Worm (Caenorhabditis elegans) whole organism, early embryonic: ENCODE results near the gene E02A10.4.

ENCODE experiments used
- B0310.2 ChIP-seq: sonication (generic microtip); optimal IDR thresholded peaks from 2 replicates; lab custom pipeline; 2016; ENCODE audit warnings: mild to moderate bottlenecking, missing genetic modification characterization, missing compliant biosample characterization
- F13C5.2 ChIP-seq: sonication (generic microtip); optimal IDR thresholded peaks from 2 replicates; lab custom pipeline; 2017; ENCODE audit warnings: mild to moderate bottlenecking, missing genetic modification characterization, inconsistent platforms, missing compliant biosample characterization
- aly-1 ChIP-seq: sonication (generic microtip); optimal IDR thresholded peaks from 2 replicates; lab custom pipeline; 2016; ENCODE audit warnings: missing genetic modification characterization, missing compliant biosample characterization
- ama-1 ChIP-seq: fragments of 150-350 bp; optimal IDR thresholded peaks from 2 replicates; lab custom pipeline; 2014
- ceh-13 ChIP-seq: fragments of 200-800 bp; sonication (Bioruptor generic); optimal IDR thresholded peaks from 2 replicates; lab custom pipeline; 2018; ENCODE audit warnings: mild to moderate bottlenecking, missing genetic modification characterization, missing compliant biosample characterization
- ceh-36 ChIP-seq: sonication (generic microtip); optimal IDR thresholded peaks from 2 replicates; lab custom pipeline; 2016; ENCODE audit warnings: missing genetic modification characterization, inconsistent platforms, missing compliant biosample characterization
- ets-7 ChIP-seq: sonication (generic microtip); optimal IDR thresholded peaks from 2 replicates; lab custom pipeline; 2016; ENCODE audit warnings: missing genotype, missing genetic modification characterization, missing compliant biosample characterization
- flt-1 ChIP-seq: fragments of 200-800 bp; sonication (Bioruptor generic); IDR thresholded peaks from 2 replicates; pipeline ENCODE4 v1.3.6; 2022; ENCODE audit warnings: missing genetic modification characterization, missing compliant biosample characterization
- hmbx-1 ChIP-seq: sonication (generic microtip); optimal IDR thresholded peaks from 2 replicates; lab custom pipeline; 2016; ENCODE audit warnings: mild to moderate bottlenecking, missing genetic modification characterization, missing compliant biosample characterization
- hmg-4 ChIP-seq: fragments of 200-800 bp; sonication (Bioruptor generic); optimal IDR thresholded peaks from 2 replicates; lab custom pipeline; 2018; ENCODE audit warnings: mild to moderate bottlenecking, missing genetic modification characterization, missing compliant biosample characterization
- hnd-1 ChIP-seq: sonication (generic microtip); optimal IDR thresholded peaks from 2 replicates; lab custom pipeline; 2016; ENCODE audit warnings: missing genetic modification characterization, missing compliant biosample characterization
- pes-1 ChIP-seq: fragments of 200-800 bp; sonication (Bioruptor generic); IDR thresholded peaks from 2 replicates; pipeline ENCODE4 v1.3.6; 2022; ENCODE audit warnings: missing genetic modification reagents, missing genetic modification characterization, missing compliant biosample characterization
- scrt-1 ChIP-seq: fragments of 200-800 bp; sonication (Bioruptor generic); IDR thresholded peaks from 2 replicates; pipeline ENCODE4 v1.3.6; 2022; ENCODE audit warnings: missing genetic modification characterization, missing compliant biosample characterization
- sea-1 ChIP-seq: fragments of 200-800 bp; sonication (Bioruptor generic); conservative IDR thresholded peaks from 2 replicates; pipeline ENCODE4 v1.3.6; 2022; ENCODE audit warnings: missing genetic modification characterization, missing compliant biosample characterization
- tbx-11 ChIP-seq: fragments of 200-800 bp; sonication (Bioruptor generic); IDR thresholded peaks from 2 replicates; pipeline ENCODE4 v1.3.6; 2022; ENCODE audit warnings: missing genetic modification characterization, missing compliant biosample characterization
- tbx-37 ChIP-seq: fragments of 200-800 bp; sonication (Bioruptor generic); conservative IDR thresholded peaks from 2 replicates; pipeline ENCODE4 v1.3.6; 2022; ENCODE audit warnings: missing genetic modification reagents, missing genetic modification characterization, missing compliant biosample characterization
- tra-4 ChIP-seq: sonication (generic microtip); optimal IDR thresholded peaks from 2 replicates; lab custom pipeline; 2017; ENCODE audit warnings: missing genetic modification characterization, missing compliant biosample characterization

The E02A10.4 gene

ce11 chrV:12567850-12568249 is at the start of gene E02A10.4:
Gene E02A10.4 (minus strand): TSS chrV:12567950.
- TF ChIP-seq pes-1 (GFP tag; lab: Robert Waterston, UW) (no peak), B0310.2 (tag; lab: Kevin White, UChicago) (no peak), flt-1 (no peak), hnd-1 (tag; lab: Kevin White, UChicago) (no peak), F13C5.2 (no peak), aly-1 (tag; lab: Kevin White, UChicago) (no peak), hmg-4 (GFP tag; lab: Kevin White, UChicago) (no peak), tbx-37 (GFP tag; lab: Robert Waterston, UW) (no peak), ets-7 (tag; lab: Kevin White, UChicago) (no peak), ceh-13 (GFP tag; lab: Kevin White, UChicago) (no peak), tbx-11 (GFP tag; lab: Robert Waterston, UW) (no peak), ama-1 (lab: Kevin White, UChicago) (no peak), ceh-36 (tag; lab: Kevin White, UChicago) (no peak), hmbx-1 (tag; lab: Kevin White, UChicago) (no peak), scrt-1 (GFP tag; lab: Robert Waterston, UW) (no peak), tra-4 (no peak), sea-1 (GFP tag; lab: Robert Waterston, UW) (no peak)

- no peak for TF ChIP-seq F13C5.2
- TF ChIP-seq aly-1 (tag; lab: Kevin White, UChicago), result no peak
- TF ChIP-seq sea-1 (GFP tag; lab: Robert Waterston, UW), result no peak
- TF ChIP-seq hmbx-1 (tag; lab: Kevin White, UChicago), result no peak
- no peak for TF ChIP-seq hmg-4 (GFP tag; lab: Kevin White, UChicago)
- no peak for TF ChIP-seq ceh-36 (tag; lab: Kevin White, UChicago)
- no peak for TF ChIP-seq ets-7 (tag; lab: Kevin White, UChicago)
- no peak for TF ChIP-seq tra-4
- no peak for TF ChIP-seq hnd-1 (tag; lab: Kevin White, UChicago)
- no peak for TF ChIP-seq ama-1 (lab: Kevin White, UChicago)
- no peak for TF ChIP-seq flt-1
- no peak for TF ChIP-seq tbx-37 (GFP tag; lab: Robert Waterston, UW)
Measured at ce11 chrV:12612118-12612517, 44.4 kb upstream of the E02A10.4 start, which contains the start of gene cyc-2.2. Gene cyc-2.2 (minus strand): TSS chrV:12612218.

- TF ChIP-seq tra-4 (no peak), tbx-37 (GFP tag; lab: Robert Waterston, UW) (no peak), hmg-4 (GFP tag; lab: Kevin White, UChicago) (no peak), hmbx-1 (tag; lab: Kevin White, UChicago) (no peak), ceh-13 (GFP tag; lab: Kevin White, UChicago) (no peak), ama-1 (lab: Kevin White, UChicago) (no peak), F13C5.2 (no peak)
Measured at ce11 chrV:12611029-12611428, 43.3 kb upstream of the E02A10.4 start, which contains the start of gene cubn-1. Gene cubn-1 (plus strand): TSS chrV:12611329.

ce11 chrV:12609526-12609925 is 41.8 kb upstream of the E02A10.4 start, which contains the start of gene ZC116.1:
Gene ZC116.1 (plus strand): TSS chrV:12609826.
- no peak for TF ChIP-seq ama-1 (lab: Kevin White, UChicago)

ce11 chrV:12608857-12609256 is 41.1 kb upstream of the E02A10.4 start, which contains the start of gene ZC116.5:
Gene ZC116.5 (minus strand): TSS chrV:12608957.
- TF ChIP-seq hmg-4 (GFP tag; lab: Kevin White, UChicago), result no peak

ce11 chrV:12607113-12607512 is 39.4 kb upstream of the E02A10.4 start, which contains the start of gene erg-28:
Gene erg-28 (plus strand): TSS chrV:12607413.
- no peak for TF ChIP-seq ama-1 (lab: Kevin White, UChicago)
- TF ChIP-seq B0310.2 (tag; lab: Kevin White, UChicago), result no peak
- no peak for TF ChIP-seq flt-1
- TF ChIP-seq ceh-36 (tag; lab: Kevin White, UChicago), result no peak
- TF ChIP-seq tra-4, result no peak
- TF ChIP-seq ets-7 (tag; lab: Kevin White, UChicago), result no peak
- TF ChIP-seq tbx-37 (GFP tag; lab: Robert Waterston, UW), result no peak
- TF ChIP-seq hmbx-1 (tag; lab: Kevin White, UChicago), result no peak
- no peak for TF ChIP-seq hnd-1 (tag; lab: Kevin White, UChicago)
- no peak for TF ChIP-seq tbx-11 (GFP tag; lab: Robert Waterston, UW)

- no peak for TF ChIP-seq sea-1 (GFP tag; lab: Robert Waterston, UW)
- no peak for TF ChIP-seq ets-7 (tag; lab: Kevin White, UChicago)
- TF ChIP-seq flt-1, result no peak
- no peak for TF ChIP-seq hnd-1 (tag; lab: Kevin White, UChicago)
- TF ChIP-seq tra-4, result no peak
- TF ChIP-seq F13C5.2, result no peak
- TF ChIP-seq tbx-37 (GFP tag; lab: Robert Waterston, UW), result no peak
- TF ChIP-seq B0310.2 (tag; lab: Kevin White, UChicago), result no peak
- no peak for TF ChIP-seq aly-1 (tag; lab: Kevin White, UChicago)
Measured at ce11 chrV:12601835-12602234, 34.1 kb upstream of the E02A10.4 start.

- TF ChIP-seq tbx-11 (GFP tag; lab: Robert Waterston, UW) (no peak), F13C5.2 (no peak), hmbx-1 (tag; lab: Kevin White, UChicago) (no peak), tra-4 (no peak), scrt-1 (GFP tag; lab: Robert Waterston, UW) (no peak), ceh-13 (GFP tag; lab: Kevin White, UChicago) (no peak), flt-1 (no peak), B0310.2 (tag; lab: Kevin White, UChicago) (no peak), ceh-36 (tag; lab: Kevin White, UChicago) (no peak), ets-7 (tag; lab: Kevin White, UChicago) (no peak), aly-1 (tag; lab: Kevin White, UChicago) (no peak), sea-1 (GFP tag; lab: Robert Waterston, UW) (no peak), pes-1 (GFP tag; lab: Robert Waterston, UW) (no peak), ama-1 (lab: Kevin White, UChicago) (no peak), tbx-37 (GFP tag; lab: Robert Waterston, UW) (no peak), hmg-4 (GFP tag; lab: Kevin White, UChicago) (no peak)
Measured at ce11 chrV:12599510-12600242, 31.9 kb upstream of the E02A10.4 start, which contains the start of gene C14C10.5. Gene C14C10.5 (plus strand): TSS chrV:12600192.
